Fruit fly (Drosophila melanogaster): ENCODE results near the gene alpha-Man-IIa.

Gene alpha-Man-IIa

DNA sequence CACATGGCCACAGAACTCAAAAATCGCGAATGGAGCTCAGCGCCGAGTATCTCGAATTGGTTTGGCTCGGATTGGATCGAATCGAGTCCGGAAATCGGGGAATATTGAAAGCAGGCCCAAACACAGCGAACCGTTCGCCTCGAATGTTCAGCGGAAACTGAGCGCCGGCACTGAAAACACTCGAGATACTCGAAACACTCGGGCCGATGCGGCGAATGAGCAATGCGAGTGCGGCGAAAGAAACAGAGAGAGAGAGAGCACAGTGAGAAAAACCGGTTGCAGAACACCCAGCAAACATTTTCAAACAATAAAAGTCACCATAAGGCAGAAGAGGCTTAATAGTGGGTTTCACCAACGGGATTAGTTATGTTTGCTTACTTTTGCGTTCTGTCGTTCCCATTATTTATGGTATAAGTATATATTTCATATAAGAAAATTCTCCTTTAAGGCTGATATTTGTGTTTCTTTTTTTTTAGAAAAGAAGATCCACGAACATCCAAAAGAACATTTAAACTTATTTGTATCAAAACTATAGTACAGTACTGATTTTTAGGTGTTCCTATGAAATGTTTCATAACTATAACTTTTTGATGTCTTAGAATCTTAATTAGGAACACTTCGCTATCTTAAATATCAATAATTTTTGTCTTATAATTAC, 17.8 kb upstream of the alpha-Man-IIa start, which contains the start of gene FER (continued):
- peak; percentile 45; the same call in 1 of the 2 replicates for TF ChIP-seq HLH3B (GFP tag; IDR thresholded peaks at IDR 0.05)
- no peak for TF ChIP-seq CG30020 (tag; optimal IDR thresholded peaks at IDR 0.05)
- TF ChIP-seq lov (optimal IDR thresholded peaks at IDR 0.05), result no peak
- 0 out of 3 replicates have a peak, but pooled peaks have one; percentile 73 for TF ChIP-seq lov (GFP tag; IDR thresholded peaks at IDR 0.05)
- 0 out of 2 replicates have a peak, but pooled peaks have one; percentile 27 for TF ChIP-seq H2.0 (GFP tag; IDR thresholded peaks at IDR 0.05)
- no peak for TF ChIP-seq run (tag; optimal IDR thresholded peaks at IDR 0.05)
- TF ChIP-seq pnt (GFP tag; optimal IDR thresholded peaks at IDR 0.05), result no peak
- peak; percentile 51 for TF ChIP-seq Side (GFP tag; optimal IDR thresholded peaks at IDR 0.05)
- no peak for TF ChIP-seq trem (tag; optimal IDR thresholded peaks at IDR 0.05)
- TF ChIP-seq CG6683 (GFP tag; optimal IDR thresholded peaks at IDR 0.05), result no peak
- TF ChIP-seq Hr3 (GFP tag; optimal IDR thresholded peaks at IDR 0.05), result no peak
- peak; percentile 43 for TF ChIP-seq Nf-YB (GFP tag; optimal IDR thresholded peaks at IDR 0.05)
- no peak for TF ChIP-seq CG9797 (GFP tag; optimal IDR thresholded peaks at IDR 0.05)
- TF ChIP-seq dpn (GFP tag; optimal IDR thresholded peaks at IDR 0.05), result peak; percentile 19 to 31
- TF ChIP-seq jumu (GFP tag; optimal IDR thresholded peaks at IDR 0.05), result no peak
- TF ChIP-seq CG1024 (GFP tag; IDR thresholded peaks at IDR 0.05), result peak; percentile 2; the same call in 1 of the 2 replicates
- TF ChIP-seq CG2202 (tag; optimal IDR thresholded peaks at IDR 0.05), result no peak
- peak; percentile 38 for TF ChIP-seq ATbp (GFP tag; optimal IDR thresholded peaks at IDR 0.05)
- peak; percentile 35 for TF ChIP-seq CG17568 (GFP tag; optimal IDR thresholded peaks at IDR 0.05)
- TF ChIP-seq sc (optimal IDR thresholded peaks at IDR 0.05), result no peak
- TF ChIP-seq sc (GFP tag; optimal IDR thresholded peaks at IDR 0.05), result no peak
- TF ChIP-seq slou (GFP tag; optimal IDR thresholded peaks at IDR 0.05), result no peak
- TF ChIP-seq CG10147 (GFP tag; optimal IDR thresholded peaks at IDR 0.05), result no peak
- peak; percentile 63 for TF ChIP-seq CG15514 (GFP tag; optimal IDR thresholded peaks at IDR 0.05)
- TF ChIP-seq slbo (GFP tag; IDR thresholded peaks at IDR 0.05), result peak; percentile 50
- TF ChIP-seq HLH4C (GFP tag; IDR thresholded peaks at IDR 0.05; ENCODE audit: partially characterized antibody), result peak; percentile 54; the same call in 2 of the 3 replicates
- TF ChIP-seq Usf (GFP tag; optimal IDR thresholded peaks at IDR 0.05), result no peak
- no peak for TF ChIP-seq Elba2 (GFP tag; optimal IDR thresholded peaks at IDR 0.05)
- TF ChIP-seq CG15479 (GFP tag; optimal IDR thresholded peaks at IDR 0.05), result no peak
- peak; percentile 30 for TF ChIP-seq gcm (GFP tag; optimal IDR thresholded peaks at IDR 0.05)
- TF ChIP-seq zfh1 (GFP tag; IDR thresholded peaks at IDR 0.05), result peak; percentile 59; the same call in 1 of the 3 replicates
- no peak for TF ChIP-seq luna (GFP tag; optimal IDR thresholded peaks at IDR 0.05)
- peak; percentile 66 for TF ChIP-seq sob (GFP tag; IDR thresholded peaks at IDR 0.05)
- TF ChIP-seq CG12071 (GFP tag; optimal IDR thresholded peaks at IDR 0.05), result peak; percentile 73
- TF ChIP-seq tna (GFP tag; IDR thresholded peaks at IDR 0.05; ENCODE audit: partially characterized antibody), result peak; percentile 81
- TF ChIP-seq CG17802 (tag; optimal IDR thresholded peaks at IDR 0.05), result no peak
- TF ChIP-seq az2 (GFP tag; optimal IDR thresholded peaks at IDR 0.05), result no peak
- peak; percentile 57; the same call in 2 of the 3 replicates for TF ChIP-seq otp (GFP tag; IDR thresholded peaks at IDR 0.05)
- no peak for TF ChIP-seq fru (optimal IDR thresholded peaks at IDR 0.05)
- TF ChIP-seq CG11504 (tag; optimal IDR thresholded peaks at IDR 0.05), result peak; percentile 1
- peak; percentile 43 for TF ChIP-seq B-H2 (GFP tag; optimal IDR thresholded peaks at IDR 0.05)
- TF ChIP-seq CG4360 (GFP tag; IDR thresholded peaks at IDR 0.05), result no peak; the same call in 1 of the 2 replicates
- TF ChIP-seq Drgx (GFP tag; IDR thresholded peaks at IDR 0.05), result peak; percentile 35; the same call in 1 of the 2 replicates
- TF ChIP-seq cwo (GFP tag; optimal IDR thresholded peaks at IDR 0.05), result peak; percentile 9
- TF ChIP-seq CG2199 (GFP tag; IDR thresholded peaks at IDR 0.05), result no peak
- TF ChIP-seq CG17361 (GFP tag; IDR thresholded peaks at IDR 0.05), result no peak
- TF ChIP-seq mam (GFP tag; optimal IDR thresholded peaks at IDR 0.05), result no peak
- TF ChIP-seq da (GFP tag; optimal IDR thresholded peaks at IDR 0.05), result no peak
- TF ChIP-seq NK7.1 (GFP tag; optimal IDR thresholded peaks at IDR 0.05), result peak; percentile 5
- TF ChIP-seq CG18764 (GFP tag; optimal IDR thresholded peaks at IDR 0.05), result no peak
